Fruit fly (Drosophila melanogaster): ENCODE results near the gene Blos3.

DNA sequence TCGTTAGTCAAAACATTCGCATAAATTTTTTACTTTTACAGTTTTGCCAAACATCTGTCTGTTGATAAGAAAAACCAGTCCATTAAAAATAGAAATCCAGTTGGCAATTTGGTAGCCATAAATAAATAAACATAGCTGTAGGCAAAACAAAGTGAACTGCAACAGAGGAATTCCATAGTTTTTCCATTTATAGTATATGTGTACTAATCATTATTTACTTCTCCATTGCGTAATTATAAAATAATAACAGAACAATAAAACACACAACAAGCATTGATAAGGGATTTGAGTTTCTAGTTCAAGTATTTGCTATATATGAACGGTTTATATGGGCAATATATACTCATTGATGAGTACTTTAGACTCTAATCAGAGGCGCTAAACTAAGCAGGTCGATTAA lies 33.4 kb upstream of the Blos3 start:
- TF ChIP-seq rn (GFP tag; IDR thresholded peaks at IDR 0.05) (no peak), Pif1A (GFP tag; optimal IDR thresholded peaks at IDR 0.05) (no peak), Snoo (tag; optimal IDR thresholded peaks at IDR 0.05) (no peak), gl (tag; optimal IDR thresholded peaks at IDR 0.05) (no peak), fd96Ca (GFP tag; IDR thresholded peaks at IDR 0.05) (no peak)
